Worm (Caenorhabditis elegans) whole organism, L3 larva: ENCODE results near the gene cgp-1.

Source experiments
- ama-1 ChIP-seq: fragments of 150-350 bp; optimal IDR thresholded peaks from 2 replicates; lab custom pipeline; 2018
- daf-12 ChIP-seq: fragments of 150-350 bp; optimal IDR thresholded peaks from 2 replicates; lab custom pipeline; 2014; ENCODE audit warnings: missing biosample characterization, missing genetic modification reagents, missing genetic modification characterization
- elt-2 ChIP-seq: sonication (generic microtip); optimal IDR thresholded peaks from 2 replicates; lab custom pipeline; 2016; ENCODE audit warnings: missing genetic modification reagents, mild to moderate bottlenecking, missing genetic modification characterization, missing compliant biosample characterization
- jun-1 ChIP-seq: fragments of 150-350 bp; optimal IDR thresholded peaks from 2 replicates; lab custom pipeline; 2014; ENCODE audit warnings: missing biosample characterization, missing genetic modification reagents, missing genetic modification characterization
- nhr-237 ChIP-seq: fragments of 150-350 bp; optimal IDR thresholded peaks from 2 replicates; lab custom pipeline; 2014; ENCODE audit warnings: missing biosample characterization, missing genetic modification characterization
- nhr-25 ChIP-seq: sonication (generic microtip); optimal IDR thresholded peaks from 2 replicates; lab custom pipeline; 2017; ENCODE audit warnings: missing biosample characterization, missing genetic modification characterization
- pqm-1 ChIP-seq: fragments of 150-350 bp; optimal IDR thresholded peaks from 2 replicates; lab custom pipeline; 2017; ENCODE audit warnings: missing biosample characterization, missing genetic modification characterization, inconsistent platforms
- skn-1 ChIP-seq: fragments of 150-350 bp; optimal IDR thresholded peaks from 2 replicates; lab custom pipeline; 2014; ENCODE audit warnings: missing biosample characterization, missing genetic modification characterization
- snpc-4 ChIP-seq: fragments of 150-350 bp; optimal IDR thresholded peaks from 2 replicates; lab custom pipeline; 2014; ENCODE audit warnings: missing biosample characterization, missing genetic modification characterization
- unc-62 ChIP-seq: fragments of 150-350 bp; sonication (generic microtip); optimal IDR thresholded peaks from 4 replicates; lab custom pipeline; 2014; ENCODE audit warnings: missing biosample characterization, missing genetic modification reagents, missing genetic modification characterization

ce11 chrV:152156-152555, 29.6 kb upstream of the cgp-1 start:
- TF ChIP-seq ama-1 (lab: Kevin White, UChicago) (no peak), unc-62 (GFP tag; lab: Kevin White, UChicago) (no peak), jun-1 (no peak), snpc-4 (tag; lab: Kevin White, UChicago) (no peak), pqm-1 (tag; lab: Kevin White, UChicago) (no peak), elt-2 (tag; lab: Kevin White, UChicago) (no peak), skn-1 (no peak), nhr-25 (tag; lab: Kevin White, UChicago) (no peak), nhr-237 (tag; lab: Kevin White, UChicago) (no peak), daf-12 (no peak)
